Fruit fly (Drosophila melanogaster): ENCODE results near the gene CG11498.

- TF ChIP-seq tj (GFP tag; optimal IDR thresholded peaks at IDR 0.05) (no peak), kay (GFP tag; ENCODE audit: borderline replicate concordance) (no peak), CG7045 (GFP tag; optimal IDR thresholded peaks at IDR 0.05) (no peak)
Measured at dm6 chr3R:30166159-30166784, 6.0 kb upstream of the CG11498 start, which contains the start of gene VhaAC45RP.

Measured in whole organism, adult.